Worm (Caenorhabditis elegans) whole organism, early embryonic: ENCODE data around the gene C43F9.5.

ENCODE experiments used
- B0310.2 ChIP-seq: sonication (generic microtip); optimal IDR thresholded peaks from 2 replicates; lab custom pipeline; 2016; ENCODE audit warnings: mild to moderate bottlenecking, missing genetic modification characterization, missing compliant biosample characterization
- F13C5.2 ChIP-seq: sonication (generic microtip); optimal IDR thresholded peaks from 2 replicates; lab custom pipeline; 2017; ENCODE audit warnings: mild to moderate bottlenecking, missing genetic modification characterization, inconsistent platforms, missing compliant biosample characterization
- aly-1 ChIP-seq: sonication (generic microtip); optimal IDR thresholded peaks from 2 replicates; lab custom pipeline; 2016; ENCODE audit warnings: missing genetic modification characterization, missing compliant biosample characterization
- ama-1 ChIP-seq: fragments of 150-350 bp; optimal IDR thresholded peaks from 2 replicates; lab custom pipeline; 2014
- ceh-13 ChIP-seq: fragments of 200-800 bp; sonication (Bioruptor generic); optimal IDR thresholded peaks from 2 replicates; lab custom pipeline; 2018; ENCODE audit warnings: mild to moderate bottlenecking, missing genetic modification characterization, missing compliant biosample characterization
- ceh-36 ChIP-seq: sonication (generic microtip); optimal IDR thresholded peaks from 2 replicates; lab custom pipeline; 2016; ENCODE audit warnings: missing genetic modification characterization, inconsistent platforms, missing compliant biosample characterization
- ets-7 ChIP-seq: sonication (generic microtip); optimal IDR thresholded peaks from 2 replicates; lab custom pipeline; 2016; ENCODE audit warnings: missing genotype, missing genetic modification characterization, missing compliant biosample characterization
- flt-1 ChIP-seq: fragments of 200-800 bp; sonication (Bioruptor generic); IDR thresholded peaks from 2 replicates; pipeline ENCODE4 v1.3.6; 2022; ENCODE audit warnings: missing genetic modification characterization, missing compliant biosample characterization
- hmbx-1 ChIP-seq: sonication (generic microtip); optimal IDR thresholded peaks from 2 replicates; lab custom pipeline; 2016; ENCODE audit warnings: mild to moderate bottlenecking, missing genetic modification characterization, missing compliant biosample characterization
- hmg-4 ChIP-seq: fragments of 200-800 bp; sonication (Bioruptor generic); optimal IDR thresholded peaks from 2 replicates; lab custom pipeline; 2018; ENCODE audit warnings: mild to moderate bottlenecking, missing genetic modification characterization, missing compliant biosample characterization
- hnd-1 ChIP-seq: sonication (generic microtip); optimal IDR thresholded peaks from 2 replicates; lab custom pipeline; 2016; ENCODE audit warnings: missing genetic modification characterization, missing compliant biosample characterization
- pes-1 ChIP-seq: fragments of 200-800 bp; sonication (Bioruptor generic); IDR thresholded peaks from 2 replicates; pipeline ENCODE4 v1.3.6; 2022; ENCODE audit warnings: missing genetic modification reagents, missing genetic modification characterization, missing compliant biosample characterization
- scrt-1 ChIP-seq: fragments of 200-800 bp; sonication (Bioruptor generic); IDR thresholded peaks from 2 replicates; pipeline ENCODE4 v1.3.6; 2022; ENCODE audit warnings: missing genetic modification characterization, missing compliant biosample characterization
- sea-1 ChIP-seq: fragments of 200-800 bp; sonication (Bioruptor generic); conservative IDR thresholded peaks from 2 replicates; pipeline ENCODE4 v1.3.6; 2022; ENCODE audit warnings: missing genetic modification characterization, missing compliant biosample characterization
- tbx-11 ChIP-seq: fragments of 200-800 bp; sonication (Bioruptor generic); IDR thresholded peaks from 2 replicates; pipeline ENCODE4 v1.3.6; 2022; ENCODE audit warnings: missing genetic modification characterization, missing compliant biosample characterization
- tbx-37 ChIP-seq: fragments of 200-800 bp; sonication (Bioruptor generic); conservative IDR thresholded peaks from 2 replicates; pipeline ENCODE4 v1.3.6; 2022; ENCODE audit warnings: missing genetic modification reagents, missing genetic modification characterization, missing compliant biosample characterization
- tra-4 ChIP-seq: sonication (generic microtip); optimal IDR thresholded peaks from 2 replicates; lab custom pipeline; 2017; ENCODE audit warnings: missing genetic modification characterization, missing compliant biosample characterization

The C43F9.5 gene

ce11 chrIV:10558415-10558814 is 32.1 kb downstream of the C43F9.5 start, which contains the start of gene zim-3:
TSS of gene zim-3 (plus strand) at chrIV:10558715.
- TF ChIP-seq ets-7 (tag; lab: Kevin White, UChicago): no peak
- no peak for TF ChIP-seq ceh-13
- no peak for TF ChIP-seq ceh-36 (tag; lab: Kevin White, UChicago)
- no peak for TF ChIP-seq scrt-1 (GFP tag; lab: Robert Waterston, UW)
- no peak for TF ChIP-seq hmg-4 (GFP tag; lab: Kevin White, UChicago)
- no peak for TF ChIP-seq sea-1 (GFP tag; lab: Robert Waterston, UW)
- TF ChIP-seq F13C5.2 (tag; lab: Kevin White, UChicago): no peak
- no peak for TF ChIP-seq tra-4
- TF ChIP-seq hmbx-1 (tag; lab: Kevin White, UChicago): no peak

ce11 chrIV:10554947-10555346 is 35.6 kb downstream of the C43F9.5 start, which contains the start of gene zim-2:
TSS of gene zim-2 (plus strand) at chrIV:10555247.
- TF ChIP-seq F13C5.2 (tag; lab: Kevin White, UChicago): no peak
- TF ChIP-seq sea-1 (GFP tag; lab: Robert Waterston, UW): no peak
- no peak for TF ChIP-seq flt-1
- no peak for TF ChIP-seq ama-1

- 0 out of 2 replicates have a peak, but pooled peaks have one; percentile 33 for TF ChIP-seq tbx-11 (GFP tag; lab: Robert Waterston, UW)
- TF ChIP-seq tbx-37 (GFP tag; lab: Robert Waterston, UW): 0 out of 2 replicates have a peak, but pooled peaks have one; percentile 10
- TF ChIP-seq flt-1: peak; percentile 70
Measured at ce11 chrIV:10548546-10548945, 42.0 kb downstream of the C43F9.5 start.

ce11 chrIV:10546589-10547136 is 43.9 kb downstream of the C43F9.5 start, which contains the start of gene zim-1:
TSS of gene zim-1 (plus strand) at chrIV:10547086.
- TF ChIP-seq sea-1 (GFP tag; lab: Robert Waterston, UW) (no peak), tra-4 (no peak), tbx-11 (GFP tag; lab: Robert Waterston, UW) (no peak), tbx-37 (GFP tag; lab: Robert Waterston, UW) (no peak), ets-7 (tag; lab: Kevin White, UChicago) (no peak), flt-1 (no peak), aly-1 (tag; lab: Kevin White, UChicago) (no peak)

ce11 chrIV:10545038-10545437 is 45.5 kb downstream of the C43F9.5 start, which contains the start of gene T07G12.5:
TSS of gene T07G12.5 (minus strand) at chrIV:10545138.
- TF ChIP-seq hmg-4 (GFP tag; lab: Kevin White, UChicago): no peak
- TF ChIP-seq F13C5.2 (tag; lab: Kevin White, UChicago): no peak
- TF ChIP-seq pes-1 (GFP tag; lab: Robert Waterston, UW): no peak
- TF ChIP-seq ets-7 (tag; lab: Kevin White, UChicago): no peak
- TF ChIP-seq ama-1: no peak
- no peak for TF ChIP-seq hmbx-1 (tag; lab: Kevin White, UChicago)
- TF ChIP-seq tbx-11 (GFP tag; lab: Robert Waterston, UW): no peak
- TF ChIP-seq ceh-36 (tag; lab: Kevin White, UChicago): no peak
- no peak for TF ChIP-seq ceh-13
- no peak for TF ChIP-seq flt-1
- no peak for TF ChIP-seq hnd-1 (tag; lab: Kevin White, UChicago)
- TF ChIP-seq scrt-1 (GFP tag; lab: Robert Waterston, UW): no peak
- TF ChIP-seq tbx-37 (GFP tag; lab: Robert Waterston, UW): no peak
- no peak for TF ChIP-seq aly-1 (tag; lab: Kevin White, UChicago)
- no peak for TF ChIP-seq sea-1 (GFP tag; lab: Robert Waterston, UW)
- no peak for TF ChIP-seq tra-4
- TF ChIP-seq B0310.2 (tag; lab: Kevin White, UChicago): no peak

- TF ChIP-seq hmg-4 (GFP tag; lab: Kevin White, UChicago): no peak
- TF ChIP-seq aly-1 (tag; lab: Kevin White, UChicago): no peak
- TF ChIP-seq tbx-11 (GFP tag; lab: Robert Waterston, UW): no peak
- TF ChIP-seq flt-1: no peak
- no peak for TF ChIP-seq hmbx-1 (tag; lab: Kevin White, UChicago)
- TF ChIP-seq ceh-13: no peak
- TF ChIP-seq ets-7 (tag; lab: Kevin White, UChicago): no peak
- no peak for TF ChIP-seq tra-4
- TF ChIP-seq sea-1 (GFP tag; lab: Robert Waterston, UW): no peak
- no peak for TF ChIP-seq ama-1
- TF ChIP-seq tbx-37 (GFP tag; lab: Robert Waterston, UW): no peak
- TF ChIP-seq F13C5.2 (tag; lab: Kevin White, UChicago): no peak
- no peak for TF ChIP-seq pes-1 (GFP tag; lab: Robert Waterston, UW)
- no peak for TF ChIP-seq B0310.2 (tag; lab: Kevin White, UChicago)
- TF ChIP-seq ceh-36 (tag; lab: Kevin White, UChicago): no peak
Measured at ce11 chrIV:10543361-10543760, 47.2 kb downstream of the C43F9.5 start.

ce11 chrIV:10542283-10542682 is 48.3 kb downstream of the C43F9.5 start:
- TF ChIP-seq ama-1: no peak
- no peak for TF ChIP-seq hmg-4 (GFP tag; lab: Kevin White, UChicago)
- no peak for TF ChIP-seq hnd-1 (tag; lab: Kevin White, UChicago)
- no peak for TF ChIP-seq B0310.2 (tag; lab: Kevin White, UChicago)
- no peak for TF ChIP-seq aly-1 (tag; lab: Kevin White, UChicago)
- no peak for TF ChIP-seq tbx-37 (GFP tag; lab: Robert Waterston, UW)
- no peak for TF ChIP-seq ets-7 (tag; lab: Kevin White, UChicago)
- TF ChIP-seq flt-1: no peak
- TF ChIP-seq F13C5.2 (tag; lab: Kevin White, UChicago): no peak
- no peak for TF ChIP-seq pes-1 (GFP tag; lab: Robert Waterston, UW)
- no peak for TF ChIP-seq tra-4
- TF ChIP-seq ceh-13: no peak
- TF ChIP-seq ceh-36 (tag; lab: Kevin White, UChicago): no peak
- no peak for TF ChIP-seq tbx-11 (GFP tag; lab: Robert Waterston, UW)
- TF ChIP-seq sea-1 (GFP tag; lab: Robert Waterston, UW): no peak
- TF ChIP-seq hmbx-1 (tag; lab: Kevin White, UChicago): no peak
- no peak for TF ChIP-seq scrt-1 (GFP tag; lab: Robert Waterston, UW)
